Fruit fly (Drosophila melanogaster) whole organism, embryonic: ENCODE measurements around the gene Z600.

Experiments used
- ATbp ChIP-seq: fragments of 200-800 bp; sonication (Bioruptor generic); optimal IDR thresholded peaks from 2 replicates; lab custom pipeline; 2017; ENCODE audit warnings: missing biosample characterization, mild to moderate bottlenecking, missing genetic modification characterization, missing genetic modification reagents
- Atf3 ChIP-seq: fragments of 200-800 bp; sonication (Bioruptor generic); optimal IDR thresholded peaks from 3 replicates; lab custom pipeline; 2016; ENCODE audit warnings: missing biosample characterization, missing genetic modification characterization
- Bgb ChIP-seq: fragments of 200-800 bp; sonication (Bioruptor generic); IDR thresholded peaks from 2 replicates; pipeline ENCODE4 v1.3.6; 2022; ENCODE audit warnings: missing biosample characterization, missing genetic modification characterization; ENCODE audit not compliant: partially characterized antibody
- CG10267 ChIP-seq: fragments of 200-800 bp; sonication (Bioruptor generic); optimal IDR thresholded peaks from 2 replicates; lab custom pipeline; 2018; ENCODE audit warnings: missing biosample characterization, mild to moderate bottlenecking, missing genetic modification characterization, moderate library complexity
- CG10959 ChIP-seq: fragments of 200-800 bp; sonication (Bioruptor generic); IDR thresholded peaks from 2 replicates; pipeline ENCODE4 v1.3.6; 2022; ENCODE audit warnings: missing biosample characterization, missing genetic modification characterization
- CG11247 ChIP-seq: fragments of 200-800 bp; sonication (Bioruptor generic); IDR thresholded peaks from 2 replicates; pipeline ENCODE4 v1.3.6; 2022; ENCODE audit warnings: missing biosample characterization, missing genetic modification characterization
- CG11560 ChIP-seq: fragments of 200-800 bp; sonication (Bioruptor generic); IDR thresholded peaks from 3 replicates; pipeline ENCODE4 v1.3.6; 2022; ENCODE audit warnings: missing biosample characterization, missing genetic modification characterization
- CG12155 ChIP-seq: fragments of 200-800 bp; sonication (Bioruptor generic); optimal IDR thresholded peaks from 3 replicates; lab custom pipeline; 2016; ENCODE audit warnings: missing biosample characterization, missing genetic modification characterization
- CG12236 ChIP-seq: fragments of 200-800 bp; sonication (Bioruptor generic); optimal IDR thresholded peaks from 2 replicates; lab custom pipeline; 2016; ENCODE audit warnings: missing biosample characterization, missing genetic modification characterization
- CG13424 ChIP-seq: fragments of 200-800 bp; sonication (Bioruptor generic); optimal IDR thresholded peaks from 2 replicates; lab custom pipeline; 2019; ENCODE audit warnings: missing biosample characterization, mild to moderate bottlenecking, missing genetic modification characterization, moderate library complexity
- CG14014 ChIP-seq: fragments of 200-800 bp; sonication (Bioruptor generic); IDR thresholded peaks from 2 replicates; pipeline ENCODE4 v1.3.6; 2022; ENCODE audit warnings: missing biosample characterization, missing genetic modification characterization
- CG15073 ChIP-seq: fragments of 200-800 bp; sonication (Bioruptor generic); optimal IDR thresholded peaks from 2 replicates; lab custom pipeline; 2016; ENCODE audit warnings: missing biosample characterization, missing genetic modification characterization
- CG17186 ChIP-seq: fragments of 200-800 bp; sonication (Bioruptor generic); optimal IDR thresholded peaks from 3 replicates; lab custom pipeline; 2017; ENCODE audit warnings: missing biosample characterization, missing genetic modification reagents, missing genetic modification characterization
- CG17912 ChIP-seq: fragments of 200-800 bp; sonication (Bioruptor generic); optimal IDR thresholded peaks from 2 replicates; lab custom pipeline; 2018; ENCODE audit warnings: missing biosample characterization, mild to moderate bottlenecking, missing genetic modification characterization
- CG31365 ChIP-seq: fragments of 200-800 bp; sonication (Bioruptor generic); optimal IDR thresholded peaks from 2 replicates; lab custom pipeline; 2018; ENCODE audit warnings: missing biosample characterization, mild to moderate bottlenecking, missing genetic modification characterization
- CG31388 ChIP-seq: fragments of 200-800 bp; sonication (Bioruptor generic); optimal IDR thresholded peaks from 2 replicates; lab custom pipeline; 2016; ENCODE audit warnings: missing biosample characterization, missing genetic modification characterization
- CG32772 ChIP-seq: fragments of 200-800 bp; sonication (Bioruptor generic); IDR thresholded peaks from 2 replicates; pipeline ENCODE4 v1.3.6; 2022; ENCODE audit warnings: missing biosample characterization, missing genetic modification characterization
- CG3847 ChIP-seq: fragments of 200-800 bp; sonication (Bioruptor generic); IDR thresholded peaks from 2 replicates; pipeline ENCODE4 v1.3.6; 2022; ENCODE audit warnings: missing biosample characterization, missing genetic modification characterization
- CG7372 ChIP-seq: fragments of 200-800 bp; sonication (Bioruptor generic); IDR thresholded peaks from 2 replicates; pipeline ENCODE4 v1.3.6; 2022; ENCODE audit warnings: missing biosample characterization, missing genetic modification characterization
- CG8089 ChIP-seq: fragments of 200-800 bp; sonication (Bioruptor generic); optimal IDR thresholded peaks from 3 replicates; lab custom pipeline; 2016; ENCODE audit warnings: missing biosample characterization, missing genetic modification characterization
- Dip3 ChIP-seq: fragments of 200-800 bp; sonication (Bioruptor generic); optimal IDR thresholded peaks from 3 replicates; lab custom pipeline; 2016; ENCODE audit warnings: missing biosample characterization, missing genetic modification characterization
- Dref ChIP-seq: fragments of 200-800 bp; sonication (Bioruptor generic); IDR thresholded peaks from 2 replicates; pipeline ENCODE4 v1.3.6; 2022; ENCODE audit warnings: missing biosample characterization, missing genetic modification characterization
- E2f2 ChIP-seq: fragments of 200-800 bp; sonication (Bioruptor generic); IDR thresholded peaks from 2 replicates; pipeline ENCODE4 v1.3.6; 2022; ENCODE audit warnings: missing biosample characterization, missing genetic modification characterization
- Hey ChIP-seq: fragments of 200-800 bp; sonication (Bioruptor generic); optimal IDR thresholded peaks from 3 replicates; lab custom pipeline; 2018; ENCODE audit warnings: missing biosample characterization, mild to moderate bottlenecking, missing genetic modification characterization
- HmgZ ChIP-seq: fragments of 200-800 bp; sonication (Bioruptor generic); optimal IDR thresholded peaks from 2 replicates; lab custom pipeline; 2018; ENCODE audit warnings: missing biosample characterization, mild to moderate bottlenecking, missing genetic modification characterization
- Hmr ChIP-seq: fragments of 200-800 bp; sonication (Bioruptor generic); optimal IDR thresholded peaks from 3 replicates; lab custom pipeline; 2017; ENCODE audit warnings: mild to moderate bottlenecking, missing biosample characterization, missing genetic modification reagents, missing genetic modification characterization
- Hr78 ChIP-seq, 2 experiments: fragments of 200-800 bp in 1 of 2; fragments of >200 bp in 1 of 2; sonication (Bioruptor generic) in 1 of 2; optimal IDR thresholded peaks; 2 replicates each; lab custom pipeline; 2017 to 2019; ENCODE audit warnings: missing biosample characterization in 2 of 2, missing genetic modification characterization in 2 of 2, mild to moderate bottlenecking in 1 of 2, moderate library complexity in 1 of 2
- NC2α ChIP-seq: fragments of 200-800 bp; sonication (Bioruptor generic); optimal IDR thresholded peaks from 2 replicates; lab custom pipeline; 2016; ENCODE audit warnings: missing biosample characterization, missing genetic modification characterization
- Nf-YA ChIP-seq: fragments of 200-800 bp; sonication (Bioruptor generic); IDR thresholded peaks from 2 replicates; pipeline ENCODE4 v1.3.6; 2022; ENCODE audit warnings: missing biosample characterization, missing genetic modification characterization
- Oli ChIP-seq: fragments of 200-800 bp; sonication (Bioruptor generic); optimal IDR thresholded peaks from 2 replicates; lab custom pipeline; 2018; ENCODE audit warnings: missing biosample characterization, mild to moderate bottlenecking, missing genetic modification characterization, moderate library complexity
- Spps ChIP-seq: fragments of 200-800 bp; sonication (Bioruptor generic); optimal IDR thresholded peaks from 2 replicates; lab custom pipeline; 2018; ENCODE audit warnings: missing biosample characterization, mild to moderate bottlenecking, missing genetic modification characterization
- crc ChIP-seq: fragments of 200-800 bp; sonication (Bioruptor generic); optimal IDR thresholded peaks from 2 replicates; lab custom pipeline; 2016; ENCODE audit warnings: missing biosample characterization, missing genetic modification characterization
- emc ChIP-seq: fragments of 200-800 bp; sonication (Bioruptor generic); optimal IDR thresholded peaks from 2 replicates; lab custom pipeline; 2016; ENCODE audit warnings: missing biosample characterization, missing genetic modification characterization
- ems ChIP-seq: fragments of 200-800 bp; sonication (Bioruptor generic); optimal IDR thresholded peaks from 3 replicates; lab custom pipeline; 2016; ENCODE audit warnings: missing biosample characterization, missing genetic modification characterization
- fd102C ChIP-seq: fragments of 200-800 bp; sonication (Bioruptor generic); optimal IDR thresholded peaks from 2 replicates; lab custom pipeline; 2018; ENCODE audit warnings: missing biosample characterization, mild to moderate bottlenecking, missing genetic modification characterization, moderate library complexity
- fu2 ChIP-seq: fragments of 200-800 bp; sonication (Bioruptor generic); optimal IDR thresholded peaks from 2 replicates; lab custom pipeline; 2016; ENCODE audit warnings: missing biosample characterization, missing genetic modification characterization
- gsb ChIP-seq: fragments of 200-800 bp; sonication (Bioruptor generic); IDR thresholded peaks from 2 replicates; pipeline ENCODE4 v1.3.6; 2022; ENCODE audit warnings: missing biosample characterization, missing genetic modification characterization
- ham ChIP-seq: fragments of 200-800 bp; sonication (Bioruptor generic); IDR thresholded peaks from 2 replicates; pipeline ENCODE4 v1.3.6; 2022; ENCODE audit warnings: missing biosample characterization, missing genetic modification characterization
- hkb ChIP-seq, 2 experiments: fragments of 200-800 bp in 1 of 2; fragments of >200 bp in 1 of 2; sonication (Bioruptor generic) in 1 of 2; IDR thresholded peaks in 1 of 2; optimal IDR thresholded peaks in 1 of 2; 2 replicates each; pipeline versions ENCODE4 v1.3.6 to Lab custom; 2017 to 2022; ENCODE audit warnings: missing biosample characterization in 1 of 2, missing genetic modification characterization in 1 of 2
- kah ChIP-seq: fragments of 200-800 bp; sonication (Bioruptor generic); optimal IDR thresholded peaks from 2 replicates; lab custom pipeline; 2018; ENCODE audit warnings: missing biosample characterization, mild to moderate bottlenecking, missing genetic modification characterization
- lab ChIP-seq: fragments of 200-800 bp; sonication (Bioruptor generic); optimal IDR thresholded peaks from 3 replicates; lab custom pipeline; 2017; ENCODE audit warnings: missing biosample characterization, missing genetic modification characterization, mild to moderate bottlenecking, moderate library complexity, missing genetic modification reagents
- nau ChIP-seq: fragments of 200-800 bp; sonication (Bioruptor generic); optimal IDR thresholded peaks from 3 replicates; lab custom pipeline; 2017; ENCODE audit warnings: missing biosample characterization, mild to moderate bottlenecking, missing genetic modification characterization, missing genetic modification reagents
- nerfin-2 ChIP-seq: fragments of 200-800 bp; sonication (Bioruptor generic); IDR thresholded peaks from 2 replicates; pipeline ENCODE4 v1.3.6; 2022; ENCODE audit warnings: missing biosample characterization, missing genetic modification characterization; ENCODE audit not compliant: partially characterized antibody
- sna ChIP-seq: fragments of 200-800 bp; sonication (Bioruptor generic); IDR thresholded peaks from 2 replicates; pipeline ENCODE4 v1.3.6; 2022; ENCODE audit warnings: missing biosample characterization, missing genetic modification characterization; ENCODE audit not compliant: partially characterized antibody
- sob ChIP-seq: fragments of 200-800 bp; sonication (Bioruptor generic); IDR thresholded peaks from 2 replicates; pipeline ENCODE4 v1.3.6; 2022; ENCODE audit warnings: missing biosample characterization, missing genetic modification characterization
- tll ChIP-seq, 2 experiments: fragments of 200-800 bp in 1 of 2; fragments of >200 bp in 1 of 2; sonication (Bioruptor generic) in 1 of 2; optimal IDR thresholded peaks; 2 replicates each; lab custom pipeline; 2017 to 2019; ENCODE audit warnings: missing biosample characterization in 2 of 2, missing genetic modification characterization in 2 of 2, mild to moderate bottlenecking in 1 of 2, moderate library complexity in 1 of 2
- trh ChIP-seq: fragments of 200-800 bp; sonication (Bioruptor generic); optimal IDR thresholded peaks from 2 replicates; lab custom pipeline; 2016; ENCODE audit warnings: missing biosample characterization, missing genetic modification characterization
- wor ChIP-seq: fragments of 200-800 bp; sonication (Bioruptor generic); IDR thresholded peaks from 2 replicates; pipeline ENCODE4 v1.3.6; 2022; ENCODE audit warnings: missing biosample characterization, missing genetic modification characterization
- zen2 ChIP-seq: fragments of 200-800 bp; sonication (Bioruptor generic); IDR thresholded peaks from 3 replicates; pipeline ENCODE4 v1.3.6; 2022; ENCODE audit warnings: missing biosample characterization, missing genetic modification characterization; ENCODE audit not compliant: partially characterized antibody
- zfh1 ChIP-seq: fragments of 200-800 bp; sonication (Bioruptor generic); IDR thresholded peaks from 3 replicates; pipeline ENCODE4 v1.3.6; 2022; ENCODE audit warnings: missing biosample characterization, missing genetic modification characterization

Z600 gene

dm6 chr3L:15508233-15508632 is 628 bp upstream of the Z600 start, which contains the start of gene CG7841 (continued):
- TF ChIP-seq CG32772, result no peak; the same call in 1 of the 2 replicates
- peak; percentile 94 for TF ChIP-seq Hey (tag; lab: Kevin White, UChicago)
- TF ChIP-seq CG11247 (GFP tag; lab: Robert Waterston, UW), result peak; percentile 92
- TF ChIP-seq CG31388, result peak; percentile 89
- peak; percentile 61 for TF ChIP-seq CG15073 (GFP tag; lab: Kevin White, UChicago)
- TF ChIP-seq ems (GFP tag; lab: Kevin White, UChicago), result peak; percentile 97
- TF ChIP-seq CG17186 (GFP tag; lab: Kevin White, UChicago), result peak; percentile 85
- peak; percentile 95 for TF ChIP-seq sob (GFP tag; lab: Robert Waterston, UW)
- TF ChIP-seq Hr78 (GFP tag; optimal IDR thresholded peaks at IDR 0.05; lab: Kevin White, UChicago), result peak in 1 of 2 experiments; percentile 90
- TF ChIP-seq HmgZ (tag; lab: Kevin White, UChicago), result peak; percentile 99
- peak; percentile 97 for TF ChIP-seq kah
- peak; percentile 94 for TF ChIP-seq fu2
- TF ChIP-seq ATbp (GFP tag; lab: Kevin White, UChicago), result peak; percentile 96
- TF ChIP-seq nau (GFP tag; lab: Kevin White, UChicago), result peak; percentile 96
- peak; percentile 94 for TF ChIP-seq CG12155 (GFP tag; lab: Kevin White, UChicago)
- peak; percentile 95 for TF ChIP-seq CG7372 (GFP tag; lab: Robert Waterston, UW)
- TF ChIP-seq ham (GFP tag; lab: Robert Waterston, UW), result peak; percentile 78; the same call in 1 of the 2 replicates
- peak; percentile 96 for TF ChIP-seq CG8089
- TF ChIP-seq Bgb, result no peak
- TF ChIP-seq crc (GFP tag; lab: Kevin White, UChicago), result peak; percentile 97
- TF ChIP-seq hkb (optimal IDR thresholded peaks at IDR 0.05; lab: Kevin White, UChicago), result no peak
- TF ChIP-seq hkb (GFP tag; IDR thresholded peaks at IDR 0.05; lab: Robert Waterston, UW), result peak; percentile 99
- peak; percentile 95 for TF ChIP-seq NC2α (GFP tag; lab: Kevin White, UChicago)
- peak; percentile 92 for TF ChIP-seq trh
- peak; percentile 94 for TF ChIP-seq Atf3 (GFP tag; lab: Kevin White, UChicago)
- peak; percentile 94; the same call in 1 of the 2 replicates for TF ChIP-seq CG10959 (GFP tag; lab: Robert Waterston, UW)
- TF ChIP-seq sna (GFP tag; lab: Robert Waterston, UW), result no peak
- peak; percentile 97 for TF ChIP-seq Dip3 (GFP tag; lab: Kevin White, UChicago)
- TF ChIP-seq nerfin-2 (GFP tag; lab: Robert Waterston, UW), result no peak
- TF ChIP-seq CG3847 (GFP tag; lab: Robert Waterston, UW), result peak; percentile 94
- peak in 1 of 2 experiments; percentile 5 for TF ChIP-seq tll (GFP tag; optimal IDR thresholded peaks at IDR 0.05; lab: Kevin White, UChicago)
- peak; percentile 96 for TF ChIP-seq CG14014 (GFP tag; lab: Robert Waterston, UW)
- peak; percentile 97 for TF ChIP-seq CG10267 (tag; lab: Kevin White, UChicago)
- TF ChIP-seq E2f2 (GFP tag; lab: Robert Waterston, UW), result peak; percentile 91
- TF ChIP-seq lab, result peak; percentile 99
- TF ChIP-seq Dref (GFP tag; lab: Robert Waterston, UW), result 0 out of 2 replicates have a peak, but pooled peaks have one; percentile 31
- peak; percentile 94 for TF ChIP-seq fd102C (GFP tag; lab: Kevin White, UChicago)
- peak; percentile 97 for TF ChIP-seq zfh1 (GFP tag; lab: Robert Waterston, UW)
- TF ChIP-seq Spps, result peak; percentile 98
- peak; percentile 88 for TF ChIP-seq gsb
- peak; percentile 92 for TF ChIP-seq Nf-YA (GFP tag; lab: Robert Waterston, UW)
- peak; percentile 96 for TF ChIP-seq Oli (tag; lab: Kevin White, UChicago)
- peak; percentile 94 for TF ChIP-seq CG31365 (tag; lab: Kevin White, UChicago)
- peak; percentile 90 for TF ChIP-seq emc (GFP tag; lab: Kevin White, UChicago)
- TF ChIP-seq CG13424 (tag; lab: Kevin White, UChicago), result peak; percentile 99
- TF ChIP-seq wor (GFP tag; lab: Robert Waterston, UW), result peak; percentile 88
- TF ChIP-seq CG11560 (tag; lab: Robert Waterston, UW), result no peak
- TF ChIP-seq CG12236, result peak; percentile 96
- TF ChIP-seq CG17912 (GFP tag; lab: Kevin White, UChicago), result peak; percentile 97
- TF ChIP-seq Hmr (GFP tag; lab: Kevin White, UChicago), result peak; percentile 99
- no peak for TF ChIP-seq zen2 (GFP tag; lab: Robert Waterston, UW)
